Worm (Caenorhabditis elegans) whole organism, young adult: ENCODE data around the gene E01G4.6.

Experiments used
- B0336.3 ChIP-seq: fragments of 200-800 bp; sonication (Bioruptor generic); IDR thresholded peaks from 2 replicates; pipeline ENCODE4 v1.3.6; 2022; ENCODE audit warnings: missing genetic modification characterization, missing compliant biosample characterization
- F10E7.11 ChIP-seq: sonication (generic microtip); optimal IDR thresholded peaks from 2 replicates; lab custom pipeline; 2017; ENCODE audit warnings: mild to moderate bottlenecking, missing genetic modification characterization, moderate library complexity, missing compliant biosample characterization
- F22D6.2 ChIP-seq: sonication (generic microtip); optimal IDR thresholded peaks from 2 replicates; lab custom pipeline; 2016; ENCODE audit warnings: mild to moderate bottlenecking, missing genetic modification characterization, missing compliant biosample characterization
- T07F8.4 ChIP-seq: sonication (generic microtip); optimal IDR thresholded peaks from 2 replicates; lab custom pipeline; 2016; ENCODE audit warnings: mild to moderate bottlenecking, missing genetic modification characterization, moderate library complexity, missing compliant biosample characterization
- Y53F4B.3 ChIP-seq: fragments of 200-800 bp; sonication (Bioruptor generic); IDR thresholded peaks from 2 replicates; pipeline ENCODE4 v1.3.6; 2022; ENCODE audit warnings: missing genetic modification reagents, missing genetic modification characterization, missing compliant biosample characterization
- ZK185.1 ChIP-seq: sonication (generic microtip); optimal IDR thresholded peaks from 2 replicates; lab custom pipeline; 2016; ENCODE audit warnings: mild to moderate bottlenecking, missing genetic modification characterization, missing compliant biosample characterization; ENCODE audit not compliant: poor library complexity, severe bottlenecking
- athp-1 ChIP-seq: sonication (generic microtip); optimal IDR thresholded peaks from 2 replicates; lab custom pipeline; 2017; ENCODE audit warnings: mild to moderate bottlenecking, missing genetic modification characterization, missing compliant biosample characterization
- cebp-1 ChIP-seq, 2 experiments: fragments of 200-800 bp in 1 of 2; sonication (Bioruptor generic) in 1 of 2; sonication (generic microtip) in 1 of 2; IDR thresholded peaks in 1 of 2; optimal IDR thresholded peaks in 1 of 2; 2 replicates each; pipeline versions ENCODE4 v1.3.6 to Lab custom; 2017 to 2022; ENCODE audit warnings: missing compliant biosample characterization in 2 of 2, missing genetic modification characterization in 2 of 2, mild to moderate bottlenecking in 1 of 2, missing genetic modification reagents in 1 of 2, moderate library complexity in 1 of 2
- cebp-2 ChIP-seq: fragments of 200-800 bp; sonication (Bioruptor generic); IDR thresholded peaks from 2 replicates; pipeline ENCODE4 v1.3.6; 2022; ENCODE audit warnings: missing genetic modification characterization, missing compliant biosample characterization
- chd-7 ChIP-seq: sonication (generic microtip); optimal IDR thresholded peaks from 2 replicates; lab custom pipeline; 2016; ENCODE audit warnings: mild to moderate bottlenecking, missing genetic modification characterization, moderate library complexity, missing compliant biosample characterization
- dpl-1 ChIP-seq: fragments of 150-350 bp; optimal IDR thresholded peaks from 2 replicates; lab custom pipeline; 2014; ENCODE audit warnings: missing biosample characterization, missing genetic modification reagents, missing genetic modification characterization
- efl-1 ChIP-seq: fragments of 150-350 bp; optimal IDR thresholded peaks from 2 replicates; lab custom pipeline; 2014; ENCODE audit warnings: missing biosample characterization, missing genetic modification reagents, missing genetic modification characterization
- egrh-3 ChIP-seq: fragments of 200-800 bp; sonication (Bioruptor generic); IDR thresholded peaks from 2 replicates; pipeline ENCODE4 v1.3.6; 2022; ENCODE audit warnings: missing genetic modification reagents, missing genetic modification characterization, missing compliant biosample characterization
- ets-4 ChIP-seq: fragments of 200-800 bp; sonication (Bioruptor generic); optimal IDR thresholded peaks from 2 replicates; lab custom pipeline; 2018; ENCODE audit warnings: mild to moderate bottlenecking, missing genetic modification characterization, missing compliant biosample characterization
- fkh-3 ChIP-seq: sonication (generic microtip); optimal IDR thresholded peaks from 2 replicates; lab custom pipeline; 2016; ENCODE audit warnings: mild to moderate bottlenecking, missing genetic modification characterization, missing compliant biosample characterization
- hmg-1.2 ChIP-seq: fragments of 200-800 bp; sonication (Bioruptor generic); IDR thresholded peaks from 2 replicates; pipeline ENCODE4 v1.3.6; 2022; ENCODE audit warnings: missing genetic modification reagents, missing genetic modification characterization, missing compliant biosample characterization
- hmg-20 ChIP-seq: fragments of 200-800 bp; sonication (Bioruptor generic); IDR thresholded peaks from 2 replicates; pipeline ENCODE4 v1.3.6; 2022; ENCODE audit warnings: missing genetic modification reagents, missing genetic modification characterization, missing compliant biosample characterization
- hrde-1 ChIP-seq: sonication (generic microtip); optimal IDR thresholded peaks from 2 replicates; lab custom pipeline; 2016; ENCODE audit warnings: missing genetic modification characterization, mild to moderate bottlenecking, missing compliant biosample characterization, moderate library complexity, missing genotype, missing genetic modification reagents, borderline replicate concordance
- let-607 ChIP-seq, 2 experiments: fragments of 200-800 bp in 1 of 2; sonication (Bioruptor generic) in 1 of 2; sonication (generic microtip) in 1 of 2; optimal IDR thresholded peaks; 2 replicates each; lab custom pipeline; 2016 to 2018; ENCODE audit warnings: mild to moderate bottlenecking in 2 of 2, missing compliant biosample characterization in 2 of 2, missing genetic modification characterization in 2 of 2, moderate library complexity in 2 of 2, missing genotype in 1 of 2
- lin-26 ChIP-seq: fragments of 200-800 bp; sonication (Bioruptor generic); IDR thresholded peaks from 2 replicates; pipeline ENCODE4 v1.3.6; 2022; ENCODE audit warnings: missing genetic modification reagents, missing genetic modification characterization, missing compliant biosample characterization
- lin-35 ChIP-seq, 3 experiments: fragments of 150-350 bp in 2 of 3; sonication (generic microtip) in 1 of 3; optimal IDR thresholded peaks; 2 replicates each; lab custom pipeline; 2014 to 2018; ENCODE audit warnings: missing biosample characterization in 3 of 3, missing genetic modification characterization in 3 of 3, missing genetic modification reagents in 3 of 3
- lin-54 ChIP-seq: fragments of 200-800 bp; sonication (Bioruptor generic); optimal IDR thresholded peaks from 2 replicates; lab custom pipeline; 2018; ENCODE audit warnings: mild to moderate bottlenecking, missing genetic modification characterization, missing compliant biosample characterization
- lsl-1 ChIP-seq: fragments of 200-800 bp; sonication (Bioruptor generic); optimal IDR thresholded peaks from 2 replicates; lab custom pipeline; 2018; ENCODE audit warnings: mild to moderate bottlenecking, missing genetic modification characterization, moderate library complexity, missing compliant biosample characterization
- lsy-27 ChIP-seq: sonication (generic microtip); optimal IDR thresholded peaks from 2 replicates; lab custom pipeline; 2017; ENCODE audit warnings: missing genetic modification characterization, mild to moderate bottlenecking, missing compliant biosample characterization, antibody characterized with exemption, missing genotype, borderline replicate concordance; ENCODE audit not compliant: insufficient read depth
- madf-3 ChIP-seq: fragments of 200-800 bp; sonication (Bioruptor generic); IDR thresholded peaks from 2 replicates; pipeline ENCODE4 v1.3.6; 2022; ENCODE audit warnings: missing genetic modification reagents, missing genetic modification characterization, missing compliant biosample characterization
- madf-6 ChIP-seq: fragments of 200-800 bp; sonication (Bioruptor generic); IDR thresholded peaks from 2 replicates; pipeline ENCODE4 v1.3.6; 2022; ENCODE audit warnings: missing genetic modification reagents, missing genetic modification characterization, missing compliant biosample characterization
- madf-8 ChIP-seq: fragments of 200-800 bp; sonication (Bioruptor generic); conservative IDR thresholded peaks from 2 replicates; pipeline ENCODE4 v1.3.6; 2022; ENCODE audit warnings: missing genetic modification reagents, missing genetic modification characterization, missing compliant biosample characterization
- mcd-1 ChIP-seq: fragments of 200-800 bp; sonication (Bioruptor generic); IDR thresholded peaks from 2 replicates; pipeline ENCODE4 v1.3.6; 2022; ENCODE audit warnings: missing genetic modification reagents, missing genetic modification characterization, missing compliant biosample characterization
- nhr-90 ChIP-seq: sonication (generic microtip); optimal IDR thresholded peaks from 2 replicates; lab custom pipeline; 2016; ENCODE audit warnings: missing genotype, mild to moderate bottlenecking, missing genetic modification characterization, missing compliant biosample characterization
- repo-1 ChIP-seq: sonication (generic microtip); optimal IDR thresholded peaks from 2 replicates; lab custom pipeline; 2017; ENCODE audit warnings: mild to moderate bottlenecking, missing genetic modification characterization, missing compliant biosample characterization
- sea-2 ChIP-seq: fragments of 200-800 bp; sonication (Bioruptor generic); IDR thresholded peaks from 2 replicates; pipeline ENCODE4 v1.3.6; 2022; ENCODE audit warnings: missing genetic modification characterization, missing compliant biosample characterization
- snpc-3.4 ChIP-seq: sonication (generic microtip); optimal IDR thresholded peaks from 2 replicates; lab custom pipeline; 2017; ENCODE audit warnings: missing genetic modification characterization, mild to moderate bottlenecking, missing compliant biosample characterization, antibody characterized with exemption, moderate library complexity, missing genotype, missing genetic modification reagents
- snpc-4 ChIP-seq, 5 experiments: fragments of 150-350 bp in 1 of 5; sonication (generic microtip) in 4 of 5; optimal IDR thresholded peaks; 2 replicates each; lab custom pipeline; 2014 to 2018; ENCODE audit warnings: missing genetic modification characterization in 5 of 5, missing biosample characterization in 3 of 5, antibody characterized with exemption in 2 of 5, mild to moderate bottlenecking in 2 of 5, missing compliant biosample characterization in 2 of 5, missing genotype in 2 of 5, moderate library complexity in 2 of 5, missing genetic modification reagents in 1 of 5
- xnd-1 ChIP-seq: sonication (generic microtip); optimal IDR thresholded peaks from 2 replicates; lab custom pipeline; 2016; ENCODE audit warnings: missing genotype, missing genetic modification reagents, missing genetic modification characterization, missing compliant biosample characterization
- zfh-2 ChIP-seq: fragments of 200-800 bp; sonication (Bioruptor generic); conservative IDR thresholded peaks from 2 replicates; pipeline ENCODE4 v1.3.6; 2022; ENCODE audit warnings: missing genetic modification reagents, missing genetic modification characterization, missing compliant biosample characterization

E01G4.6 gene

ce11 chrII:13491254-13491889, 9.2 kb downstream of the E01G4.6 start, which contains the start of gene alh-7 (continued):
- no peak for TF ChIP-seq efl-1 (GFP tag; lab: Kevin White, UChicago)
- peak; percentile 56 for TF ChIP-seq xnd-1
- no peak for TF ChIP-seq nhr-90
- no peak for TF ChIP-seq dpl-1
- TF ChIP-seq ZK185.1 (tag; lab: Kevin White, UChicago) = no peak
- peak; percentile 33 for TF ChIP-seq hrde-1 (tag; lab: Kevin White, UChicago)
- 0 out of 2 replicates have a peak, but pooled peaks have one; percentile 7 for TF ChIP-seq lin-26 (GFP tag; lab: Robert Waterston, UW)
- TF ChIP-seq fkh-3 (tag; lab: Kevin White, UChicago) = no peak
- TF ChIP-seq T07F8.4 = no peak

- TF ChIP-seq madf-8 (no peak), let-607 (tag; optimal IDR thresholded peaks at IDR 0.05; lab: Kevin White, UChicago) (no peak), chd-7 (tag; lab: Kevin White, UChicago) (no peak), repo-1 (tag; lab: Kevin White, UChicago) (no peak), F22D6.2 (tag; lab: Kevin White, UChicago) (no peak), B0336.3 (GFP tag; lab: Robert Waterston, UW) (peak; percentile 34; the same call in 1 of the 2 replicates), zfh-2 (0 out of 2 replicates have a peak, but pooled peaks have one; percentile 39), madf-6 (GFP tag; lab: Robert Waterston, UW) (peak; percentile 31; the same call in 1 of the 2 replicates), Y53F4B.3 (no peak), F10E7.11 (tag; lab: Kevin White, UChicago) (no peak), madf-3 (GFP tag; lab: Robert Waterston, UW) (0 out of 2 replicates have a peak, but pooled peaks have one; percentile 24)
These were observed 10.7 kb downstream of the E01G4.6 start, which contains the start of gene F45H10.2 for ce11 chrII:13492948-13493347. Gene F45H10.2, minus strand, starts transcription at chrII:13493048.

DNA sequence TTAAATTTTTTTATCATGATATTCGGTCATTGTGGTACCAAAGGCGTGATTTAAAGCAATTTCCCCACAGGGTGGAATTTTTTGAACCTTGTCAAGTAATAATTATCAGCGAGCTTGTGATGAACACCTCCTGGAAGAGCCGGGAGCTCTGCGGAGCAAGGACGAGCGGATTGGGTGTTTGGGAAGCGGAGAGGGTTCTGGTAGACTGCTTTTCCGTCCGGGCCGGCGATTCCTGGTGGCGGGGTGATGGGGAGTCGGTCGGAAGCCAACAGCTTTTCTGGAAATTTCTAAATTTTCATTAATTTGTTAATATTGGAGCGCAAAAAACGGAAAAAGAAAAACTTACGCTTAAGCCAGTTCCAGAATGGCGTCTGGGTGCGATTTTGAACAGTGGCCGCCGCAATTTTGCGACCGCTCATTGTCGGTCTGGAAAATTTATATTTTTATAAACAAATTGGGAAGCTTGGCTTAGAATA, 12.0 kb downstream of the E01G4.6 start, which contains the start of gene ndua-7:
Gene ndua-7, minus strand, starts transcription at position 426 of the 476 bp plus-strand sequence.
- TF ChIP-seq F10E7.11 (tag; lab: Kevin White, UChicago) (no peak), cebp-2 (0 out of 2 replicates have a peak, but pooled peaks have one; percentile 15), egrh-3 (peak; percentile 67; the same call in 1 of the 2 replicates), zfh-2 (peak; percentile 75), ets-4 (GFP tag; lab: Kevin White, UChicago) (no peak)
- TF ChIP-seq, all 124 proteins: peak for 3

DNA sequence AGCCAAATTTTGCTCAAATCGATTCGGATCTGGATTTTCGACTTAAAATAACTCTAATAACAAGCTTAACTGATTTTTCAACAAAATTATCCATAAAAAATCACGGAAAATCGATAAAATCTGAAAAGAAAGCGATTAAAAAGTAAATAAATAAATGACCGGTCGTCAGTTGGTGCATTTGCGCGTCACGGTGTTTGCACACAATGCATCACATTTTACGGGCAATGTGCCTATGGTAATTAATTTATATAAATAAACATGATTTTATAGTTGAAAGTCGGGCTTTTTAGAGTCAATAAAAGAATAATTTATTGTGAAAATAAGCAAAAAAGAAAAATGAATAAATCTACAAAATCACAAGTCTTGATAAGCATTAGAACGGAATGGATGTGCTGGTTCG, 12.6 kb downstream of the E01G4.6 start:
- no peak for TF ChIP-seq lin-26 (GFP tag; lab: Robert Waterston, UW)
- TF ChIP-seq mcd-1 = peak; percentile 26; the same call in 1 of the 2 replicates
- peak; percentile 33 for TF ChIP-seq lin-54
- no peak for TF ChIP-seq sea-2
- TF ChIP-seq lsl-1 (GFP tag; lab: Kevin White, UChicago) = peak; percentile 75
- TF ChIP-seq lin-35 (GFP tag; optimal IDR thresholded peaks at IDR 0.05; lab: Kevin White, UChicago) = peak in 1 of 3 experiments; percentile 8
- no peak for TF ChIP-seq efl-1 (GFP tag; lab: Kevin White, UChicago)
- peak; percentile 9 for TF ChIP-seq snpc-3.4
- TF ChIP-seq hmg-20 (GFP tag; lab: Robert Waterston, UW) = no peak
- peak; percentile 65 for TF ChIP-seq madf-6 (GFP tag; lab: Robert Waterston, UW)
- TF ChIP-seq hmg-1.2 (GFP tag; lab: Robert Waterston, UW) = 0 out of 2 replicates have a peak, but pooled peaks have one; percentile 12
- peak; percentile 88 for TF ChIP-seq athp-1 (tag; lab: Kevin White, UChicago)
- TF ChIP-seq lsy-27 (tag; lab: Kevin White, UChicago) = no peak
- no peak for TF ChIP-seq snpc-4 (GFP tag; optimal IDR thresholded peaks at IDR 0.05; lab: Kevin White, UChicago)
- peak in 1 of 4 experiments; percentile 31 for TF ChIP-seq snpc-4 (tag; optimal IDR thresholded peaks at IDR 0.05; lab: Kevin White, UChicago)
- no peak for TF ChIP-seq cebp-1 (GFP tag; IDR thresholded peaks at IDR 0.05; lab: Robert Waterston, UW)
- peak; percentile 10 for TF ChIP-seq cebp-1 (tag; optimal IDR thresholded peaks at IDR 0.05; lab: Kevin White, UChicago)
